Worm (Caenorhabditis elegans): ENCODE data around the gene cnc-7.

Gene cnc-7

ce11 chrV:20387415-20387814 is 6.5 kb upstream of the cnc-7 start, which contains the start of gene F53H2.1:
Gene F53H2.1 (plus strand): TSS chrV:20387715.
- TF ChIP-seq ama-1 (optimal IDR thresholded peaks at IDR 0.05) (no peak), fkh-2 (tag; optimal IDR thresholded peaks at IDR 0.05) (no peak)

DNA sequence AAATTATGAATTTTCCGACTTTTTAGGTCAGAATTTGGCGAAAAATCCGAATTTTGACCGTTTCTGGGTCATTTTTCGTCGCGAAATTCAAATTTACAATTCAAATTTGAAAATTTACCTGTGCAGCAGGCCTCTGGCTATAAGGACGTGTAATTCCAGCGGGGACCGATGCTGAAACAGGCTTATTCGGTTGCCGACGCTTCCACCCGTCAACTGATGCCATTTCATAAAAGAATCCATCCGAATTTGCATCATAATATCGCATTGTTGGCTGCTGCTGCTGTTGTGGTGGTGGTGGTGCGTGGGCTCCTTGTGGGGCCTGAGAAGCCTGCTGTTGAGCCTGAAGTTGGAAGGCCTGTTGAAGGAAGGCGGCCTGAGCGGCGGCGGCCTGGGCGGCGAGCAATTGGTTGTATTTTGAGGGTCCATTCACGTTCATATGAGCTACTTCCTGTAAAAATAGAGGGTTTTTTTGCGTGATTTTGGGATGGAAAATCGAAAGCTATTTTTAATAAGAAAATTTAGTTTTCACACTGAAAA is 5.7 kb downstream of the cnc-7 start:
- no peak for TF ChIP-seq nhr-237 (tag; optimal IDR thresholded peaks at IDR 0.05)
- TF ChIP-seq ztf-11 (tag; optimal IDR thresholded peaks at IDR 0.05), result no peak
- TF ChIP-seq R02D3.7 (tag; optimal IDR thresholded peaks at IDR 0.05), result no peak
- TF ChIP-seq nhr-77 (tag; optimal IDR thresholded peaks at IDR 0.05), result no peak
- no peak for TF ChIP-seq unc-62 (GFP tag; optimal IDR thresholded peaks at IDR 0.05)

- TF ChIP-seq nhr-12 (tag; optimal IDR thresholded peaks at IDR 0.05), result no peak
- no peak for TF ChIP-seq aly-2 (tag; optimal IDR thresholded peaks at IDR 0.05)
- no peak for TF ChIP-seq nhr-77 (tag; optimal IDR thresholded peaks at IDR 0.05)
- TF ChIP-seq fkh-2 (tag; optimal IDR thresholded peaks at IDR 0.05), result no peak
- no peak for TF ChIP-seq ama-1 (optimal IDR thresholded peaks at IDR 0.05)
- TF ChIP-seq nfya-1 (tag; optimal IDR thresholded peaks at IDR 0.05; ENCODE audit: insufficient read depth), result peak; percentile 19
- peak; percentile 49 for TF ChIP-seq nhr-11 (tag; optimal IDR thresholded peaks at IDR 0.05)
These were observed 9.0 kb downstream of the cnc-7 start for ce11 chrV:20402842-20403241.

DNA sequence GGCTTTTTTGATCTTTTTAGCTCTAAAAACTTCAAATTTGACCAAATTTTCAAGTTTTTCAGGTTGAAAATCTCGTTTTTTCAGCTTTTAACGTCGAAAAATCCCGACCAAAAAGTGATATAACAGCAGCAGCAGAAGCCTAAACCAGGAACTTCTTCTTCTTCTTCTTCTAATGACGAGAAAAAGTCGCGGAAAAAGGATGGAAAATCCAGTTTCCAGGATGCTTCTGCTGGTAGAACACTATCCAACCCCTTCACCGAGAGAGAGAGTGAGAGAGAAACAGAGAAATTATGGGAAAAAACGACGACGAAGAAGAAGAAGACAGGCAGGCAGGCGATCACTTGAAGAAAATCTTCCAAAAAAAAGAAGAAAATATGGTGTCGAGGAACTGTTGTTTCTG is 12.9 kb downstream of the cnc-7 start:
- TF ChIP-seq hmg-11 (tag; optimal IDR thresholded peaks at IDR 0.05), result no peak
- TF ChIP-seq nfya-1 (tag; optimal IDR thresholded peaks at IDR 0.05; ENCODE audit: insufficient read depth), result no peak
- TF ChIP-seq snpc-4 (tag; optimal IDR thresholded peaks at IDR 0.05), result no peak
- TF ChIP-seq nhr-237 (tag; optimal IDR thresholded peaks at IDR 0.05), result no peak
- TF ChIP-seq eor-1 (tag; optimal IDR thresholded peaks at IDR 0.05), result no peak
- no peak for TF ChIP-seq elt-1 (tag; optimal IDR thresholded peaks at IDR 0.05)
- no peak for TF ChIP-seq nhr-23 (tag; optimal IDR thresholded peaks at IDR 0.05)
- no peak for TF ChIP-seq unc-39 (tag; optimal IDR thresholded peaks at IDR 0.05)
- no peak for TF ChIP-seq ama-1 (optimal IDR thresholded peaks at IDR 0.05)
- TF ChIP-seq fkh-10 (GFP tag; optimal IDR thresholded peaks at IDR 0.05), result no peak
- TF ChIP-seq ceh-28 (tag; optimal IDR thresholded peaks at IDR 0.05), result no peak

DNA sequence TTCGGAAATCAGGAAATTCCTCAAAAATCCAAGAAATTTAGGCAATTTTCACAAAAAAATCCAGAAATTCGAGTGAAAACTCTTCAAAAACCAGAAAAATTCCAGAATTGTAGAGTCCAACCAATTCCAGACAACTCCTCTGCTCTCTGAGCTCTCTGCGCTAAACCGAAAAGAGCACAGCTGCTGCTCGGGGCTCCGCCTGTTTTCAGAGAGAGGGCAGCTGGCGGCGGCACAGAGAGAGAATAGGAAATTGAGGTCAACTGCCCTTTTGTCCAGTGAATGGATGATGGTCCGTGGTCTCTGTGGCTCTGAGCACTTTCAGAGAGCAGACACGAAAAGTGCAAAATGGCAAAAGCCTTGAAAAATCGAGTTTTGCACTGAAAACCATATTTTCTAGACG is 15.1 kb downstream of the cnc-7 start:
- no peak for TF ChIP-seq nhr-43 (tag; optimal IDR thresholded peaks at IDR 0.05; ENCODE audit: poor library complexity, severe bottlenecking)
- no peak for TF ChIP-seq lin-15B (tag; optimal IDR thresholded peaks at IDR 0.05)
- TF ChIP-seq ceh-82 (tag; optimal IDR thresholded peaks at IDR 0.05), result no peak
- no peak for TF ChIP-seq fos-1 (tag; optimal IDR thresholded peaks at IDR 0.05)
- TF ChIP-seq hmg-11 (tag; optimal IDR thresholded peaks at IDR 0.05), result no peak
- TF ChIP-seq lsy-12 (tag; optimal IDR thresholded peaks at IDR 0.05), result no peak
- no peak for TF ChIP-seq nhr-76 (tag; optimal IDR thresholded peaks at IDR 0.05)
- TF ChIP-seq R02D3.7 (tag; optimal IDR thresholded peaks at IDR 0.05), result no peak
- no peak for TF ChIP-seq lin-39 (tag; optimal IDR thresholded peaks at IDR 0.05)

ce11 chrV:20410285-20410684 is 16.4 kb downstream of the cnc-7 start:
- TF ChIP-seq elt-2 (tag; optimal IDR thresholded peaks at IDR 0.05) (peak; percentile 12), nhr-43 (tag; optimal IDR thresholded peaks at IDR 0.05; ENCODE audit: poor library complexity, severe bottlenecking) (no peak)

DNA sequence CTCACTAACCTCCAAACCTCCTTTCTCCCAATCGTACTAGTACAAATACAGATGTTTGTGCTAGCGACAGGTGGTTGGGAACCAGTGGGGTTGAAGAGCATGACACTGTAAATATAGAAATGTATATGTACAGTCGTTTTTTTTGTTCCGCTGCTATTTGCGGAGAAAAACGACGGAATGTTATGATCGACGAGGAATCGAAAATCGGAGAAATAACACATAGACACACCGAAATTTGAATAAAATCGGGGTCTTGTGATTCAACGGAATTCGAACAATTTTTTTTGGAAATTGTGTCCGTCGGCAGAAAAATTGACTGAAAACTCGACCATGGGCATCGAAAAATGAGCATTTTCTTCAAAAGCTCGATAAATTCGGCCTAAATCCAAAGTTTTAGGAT is 17.8 kb downstream of the cnc-7 start, which contains the start of gene F53H2.3:
Gene F53H2.3, minus strand, starts transcription at position 101 of the 400 bp plus-strand sequence.
- TF ChIP-seq pha-4 (tag; optimal IDR thresholded peaks at IDR 0.05) (peak; percentile 35), snpc-4 (tag; optimal IDR thresholded peaks at IDR 0.05) (no peak), pqm-1 (tag; optimal IDR thresholded peaks at IDR 0.05) (no peak), lin-39 (tag; optimal IDR thresholded peaks at IDR 0.05) (no peak)

DNA sequence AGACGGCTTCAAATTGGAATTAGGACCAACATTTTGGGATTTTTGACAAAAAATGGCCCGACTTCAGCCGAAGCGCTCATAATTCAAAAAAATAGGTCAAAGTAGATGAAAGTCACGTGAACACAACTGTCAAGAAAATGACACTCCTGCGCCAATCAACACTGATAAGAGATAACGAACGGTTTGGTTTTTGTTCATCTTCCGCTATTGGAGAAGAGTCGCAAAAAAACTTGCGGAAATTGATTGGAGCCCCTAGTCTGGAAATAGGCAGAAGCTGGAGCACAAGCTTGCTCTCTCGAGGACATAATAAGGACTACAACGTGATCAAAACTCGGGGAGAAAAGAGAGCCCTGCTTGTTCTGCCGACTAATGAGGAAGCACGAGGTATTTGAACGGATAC is 18.4 kb downstream of the cnc-7 start:
- TF ChIP-seq mml-1 (tag; optimal IDR thresholded peaks at IDR 0.05), result no peak
- TF ChIP-seq pqm-1 (tag; optimal IDR thresholded peaks at IDR 0.05), result peak; percentile 52
- peak; percentile 89 for TF ChIP-seq elt-2 (tag; optimal IDR thresholded peaks at IDR 0.05)
- no peak for TF ChIP-seq R02D3.7 (tag; optimal IDR thresholded peaks at IDR 0.05)
- no peak for TF ChIP-seq nhr-43 (tag; optimal IDR thresholded peaks at IDR 0.05; ENCODE audit: poor library complexity, severe bottlenecking)
- no peak for TF ChIP-seq elt-1 (tag; optimal IDR thresholded peaks at IDR 0.05)
- no peak for TF ChIP-seq nhr-67 (tag; optimal IDR thresholded peaks at IDR 0.05)
- no peak for TF ChIP-seq nhr-237 (tag; optimal IDR thresholded peaks at IDR 0.05)
- TF ChIP-seq nfya-1 (tag; optimal IDR thresholded peaks at IDR 0.05; ENCODE audit: insufficient read depth), result no peak
- no peak for TF ChIP-seq nhr-11 (tag; optimal IDR thresholded peaks at IDR 0.05)
- TF ChIP-seq aly-2 (tag; optimal IDR thresholded peaks at IDR 0.05), result no peak
- peak; percentile 57 for TF ChIP-seq nhr-23 (tag; optimal IDR thresholded peaks at IDR 0.05)
- TF ChIP-seq jun-1 (tag; optimal IDR thresholded peaks at IDR 0.05), result peak; percentile 41
- TF ChIP-seq elt-3 (tag; optimal IDR thresholded peaks at IDR 0.05), result peak in 1 of 3 experiments; percentile 33
- peak; percentile 18 for TF ChIP-seq pha-4 (tag; optimal IDR thresholded peaks at IDR 0.05)

All from whole organism, L3 larva.